Fruit fly (Drosophila melanogaster) Kc167 (cell line): ENCODE data around the gene CG7276.

Experiments used
- h ChIP-seq: fragments of >200 bp; optimal IDR thresholded peaks from 3 replicates; lab custom pipeline; 2018; ENCODE audit warnings: missing external identifiers
- insv ChIP-seq: fragments of >200 bp; optimal IDR thresholded peaks from 3 replicates; lab custom pipeline; 2018; ENCODE audit warnings: missing external identifiers
- psq ChIP-seq: fragments of >200 bp; optimal IDR thresholded peaks from 2 replicates; lab custom pipeline; 2017; ENCODE audit warnings: missing external identifiers
- ttk ChIP-seq: sonication (Bioruptor generic); optimal IDR thresholded peaks from 2 replicates; lab custom pipeline; 2017; ENCODE audit warnings: missing external identifiers

- no peak for TF ChIP-seq insv (lab: Kevin White, UChicago)
- no peak for TF ChIP-seq ttk
- TF ChIP-seq psq (lab: Kevin White, UChicago) = no peak
- TF ChIP-seq h (lab: Kevin White, UChicago) = no peak
These were observed 28.7 kb downstream of the CG7276 start, which contains the start of gene CG33985 for dm6 chr3L:15526712-15527111.
